Worm (Caenorhabditis elegans) whole organism, L1 larva: ENCODE data around the gene pals-30.

Source experiments
- F16B12.6 ChIP-seq: fragments of 150-350 bp; optimal IDR thresholded peaks from 2 replicates; lab custom pipeline; 2014; ENCODE audit warnings: missing biosample characterization, missing genetic modification characterization
- ama-1 ChIP-seq: fragments of 150-350 bp; optimal IDR thresholded peaks from 2 replicates; lab custom pipeline; 2014
- egl-13 ChIP-seq: sonication (generic microtip); optimal IDR thresholded peaks from 2 replicates; lab custom pipeline; 2016; ENCODE audit warnings: missing genotype, missing genetic modification reagents, missing genetic modification characterization, missing compliant biosample characterization
- fkh-10 ChIP-seq: sonication (generic microtip); optimal IDR thresholded peaks from 2 replicates; lab custom pipeline; 2017; ENCODE audit warnings: missing biosample characterization, missing genetic modification reagents, missing genetic modification characterization
- lin-35 ChIP-seq, 2 experiments: fragments of 150-350 bp; optimal IDR thresholded peaks; 2 replicates each; lab custom pipeline; 2014; ENCODE audit warnings: missing biosample characterization in 2 of 2, missing genetic modification characterization in 2 of 2, missing genetic modification reagents in 2 of 2
- nhr-76 ChIP-seq: sonication (generic microtip); optimal IDR thresholded peaks from 2 replicates; lab custom pipeline; 2017; ENCODE audit warnings: missing biosample characterization, missing genetic modification characterization
- nhr-90 ChIP-seq: sonication (generic microtip); optimal IDR thresholded peaks from 2 replicates; lab custom pipeline; 2016; ENCODE audit warnings: mild to moderate bottlenecking, missing genetic modification characterization, missing compliant biosample characterization; ENCODE audit not compliant: poor library complexity
- rnt-1 ChIP-seq: sonication (generic microtip); optimal IDR thresholded peaks from 2 replicates; lab custom pipeline; 2016; ENCODE audit warnings: mild to moderate bottlenecking, missing genetic modification characterization, moderate library complexity, missing compliant biosample characterization
- snu-23 ChIP-seq: sonication (generic microtip); optimal IDR thresholded peaks from 2 replicates; lab custom pipeline; 2016; ENCODE audit warnings: missing genetic modification characterization, missing compliant biosample characterization
- unc-62 ChIP-seq: fragments of 150-350 bp; optimal IDR thresholded peaks from 2 replicates; lab custom pipeline; 2014; ENCODE audit warnings: missing biosample characterization, missing genetic modification reagents, missing genetic modification characterization

- TF ChIP-seq snu-23 (GFP tag; lab: Kevin White, UChicago) (no peak), ama-1 (lab: Kevin White, UChicago) (no peak), fkh-10 (GFP tag; lab: Kevin White, UChicago) (no peak), nhr-76 (tag; lab: Kevin White, UChicago) (no peak), unc-62 (GFP tag; lab: Kevin White, UChicago) (no peak), F16B12.6 (tag; lab: Kevin White, UChicago) (no peak), nhr-90 (no peak), rnt-1 (tag; lab: Kevin White, UChicago) (no peak), lin-35 (GFP tag; optimal IDR thresholded peaks at IDR 0.05; lab: Kevin White, UChicago) (no peak), egl-13 (no peak)
Observed at ce11 chrIV:14506042-14506441, 45.7 kb downstream of the pals-30 start.
